Fruit fly (Drosophila melanogaster) whole organism, embryonic: Measurements from ENCODE around the gene CG3702.
A peak's percentile ranks its signal among the peaks of the same experiment; 100 is the strongest.

ENCODE experiments used
- BEAF-32 ChIP-seq: fragments of 200-800 bp; sonication (Bioruptor generic); optimal IDR thresholded peaks from 3 replicates; lab custom pipeline; 2017; ENCODE audit warnings: missing biosample characterization, missing genetic modification characterization, mild to moderate bottlenecking, moderate library complexity, missing genetic modification reagents
- CG10267 ChIP-seq: fragments of 200-800 bp; sonication (Bioruptor generic); optimal IDR thresholded peaks from 2 replicates; lab custom pipeline; 2018; ENCODE audit warnings: missing biosample characterization, mild to moderate bottlenecking, missing genetic modification characterization, moderate library complexity
- CG12659 ChIP-seq: fragments of 200-800 bp; sonication (Bioruptor generic); optimal IDR thresholded peaks from 3 replicates; lab custom pipeline; 2017; ENCODE audit warnings: mild to moderate bottlenecking, missing biosample characterization, missing genetic modification reagents, missing genetic modification characterization
- CG14710 ChIP-seq: fragments of 200-800 bp; sonication (Bioruptor generic); optimal IDR thresholded peaks from 3 replicates; lab custom pipeline; 2019; ENCODE audit warnings: missing biosample characterization, mild to moderate bottlenecking, missing genetic modification characterization, moderate library complexity
- CG15514 ChIP-seq: fragments of 200-800 bp; sonication (Bioruptor generic); optimal IDR thresholded peaks from 3 replicates; lab custom pipeline; 2017; ENCODE audit warnings: missing biosample characterization, missing genetic modification characterization, mild to moderate bottlenecking, moderate library complexity, missing genetic modification reagents
- CG15601 ChIP-seq: fragments of 200-800 bp; sonication (Bioruptor generic); optimal IDR thresholded peaks from 3 replicates; lab custom pipeline; 2019; ENCODE audit warnings: missing biosample characterization, mild to moderate bottlenecking, missing genetic modification characterization, moderate library complexity
- CG16813 ChIP-seq: fragments of 200-800 bp; sonication (Bioruptor generic); IDR thresholded peaks from 3 replicates; pipeline ENCODE4 v1.3.6; 2022; ENCODE audit warnings: missing biosample characterization, missing genetic modification characterization; ENCODE audit not compliant: partially characterized antibody
- CG17328 ChIP-seq: fragments of 200-800 bp; sonication (Bioruptor generic); IDR thresholded peaks from 2 replicates; pipeline ENCODE4 v1.3.6; 2022; ENCODE audit warnings: missing biosample characterization, missing genetic modification characterization
- CG17385 ChIP-seq: fragments of 200-800 bp; sonication (Bioruptor generic); optimal IDR thresholded peaks from 3 replicates; lab custom pipeline; 2018; ENCODE audit warnings: missing biosample characterization, mild to moderate bottlenecking, missing genetic modification characterization
- CG17912 ChIP-seq: fragments of 200-800 bp; sonication (Bioruptor generic); optimal IDR thresholded peaks from 2 replicates; lab custom pipeline; 2018; ENCODE audit warnings: missing biosample characterization, mild to moderate bottlenecking, missing genetic modification characterization
- CG2116 ChIP-seq: fragments of 200-800 bp; sonication (Bioruptor generic); optimal IDR thresholded peaks from 3 replicates; lab custom pipeline; 2018; ENCODE audit warnings: missing biosample characterization, mild to moderate bottlenecking, missing genetic modification characterization
- CG2712 ChIP-seq: fragments of 200-800 bp; optimal IDR thresholded peaks from 3 replicates; lab custom pipeline; 2019; ENCODE audit warnings: missing biosample characterization, mild to moderate bottlenecking, missing genetic modification characterization, moderate library complexity
- CG2889 ChIP-seq: fragments of 200-800 bp; sonication (Bioruptor generic); IDR thresholded peaks from 3 replicates; pipeline ENCODE4 v1.3.6; 2022; ENCODE audit warnings: missing biosample characterization, missing genetic modification characterization
- CG31365 ChIP-seq: fragments of 200-800 bp; sonication (Bioruptor generic); optimal IDR thresholded peaks from 2 replicates; lab custom pipeline; 2018; ENCODE audit warnings: missing biosample characterization, mild to moderate bottlenecking, missing genetic modification characterization
- CG4360 ChIP-seq: fragments of 200-800 bp; sonication (Bioruptor generic); IDR thresholded peaks from 2 replicates; pipeline ENCODE4 v1.3.6; 2022; ENCODE audit warnings: missing biosample characterization, missing genetic modification characterization
- CG4617 ChIP-seq: fragments of 200-800 bp; sonication (Bioruptor generic); optimal IDR thresholded peaks from 3 replicates; lab custom pipeline; 2016; ENCODE audit warnings: missing biosample characterization, missing genetic modification characterization, borderline replicate concordance
- CG4707 ChIP-seq: fragments of 200-800 bp; sonication (Bioruptor generic); optimal IDR thresholded peaks from 2 replicates; lab custom pipeline; 2018; ENCODE audit warnings: missing biosample characterization, mild to moderate bottlenecking, missing genetic modification characterization, moderate library complexity
- CG6689 ChIP-seq: fragments of 200-800 bp; sonication (Bioruptor generic); IDR thresholded peaks from 2 replicates; pipeline ENCODE4 v1.3.6; 2022; ENCODE audit warnings: missing biosample characterization, missing genetic modification characterization
- CG6813 ChIP-seq: fragments of 200-800 bp; sonication (Bioruptor generic); optimal IDR thresholded peaks from 2 replicates; lab custom pipeline; 2017; ENCODE audit warnings: missing biosample characterization, missing genetic modification characterization, mild to moderate bottlenecking, moderate library complexity, missing genetic modification reagents
- Dp ChIP-seq: fragments of 200-800 bp; sonication (Bioruptor generic); optimal IDR thresholded peaks from 2 replicates; lab custom pipeline; 2018; ENCODE audit warnings: missing biosample characterization, mild to moderate bottlenecking, missing genetic modification characterization, moderate library complexity
- E2f2 ChIP-seq: fragments of 200-800 bp; sonication (Bioruptor generic); IDR thresholded peaks from 2 replicates; pipeline ENCODE4 v1.3.6; 2022; ENCODE audit warnings: missing biosample characterization, missing genetic modification characterization
- Elba2 ChIP-seq: fragments of 200-800 bp; sonication (Bioruptor generic); optimal IDR thresholded peaks from 3 replicates; lab custom pipeline; 2016; ENCODE audit warnings: missing biosample characterization, missing genetic modification characterization
- Ets97D ChIP-seq: fragments of 200-800 bp; sonication (Bioruptor generic); optimal IDR thresholded peaks from 3 replicates; lab custom pipeline; 2016; ENCODE audit warnings: missing biosample characterization, missing genetic modification characterization
- H2.0 ChIP-seq: fragments of 200-800 bp; sonication (Bioruptor generic); IDR thresholded peaks from 2 replicates; pipeline ENCODE4 v1.3.6; 2022; ENCODE audit warnings: missing biosample characterization, missing genetic modification characterization
- HLHmδ ChIP-seq: fragments of 200-800 bp; sonication (Bioruptor generic); optimal IDR thresholded peaks from 2 replicates; lab custom pipeline; 2018; ENCODE audit warnings: missing biosample characterization, mild to moderate bottlenecking, missing genetic modification characterization, moderate library complexity
- HmgZ ChIP-seq: fragments of 200-800 bp; sonication (Bioruptor generic); optimal IDR thresholded peaks from 2 replicates; lab custom pipeline; 2018; ENCODE audit warnings: missing biosample characterization, mild to moderate bottlenecking, missing genetic modification characterization
- Lhr ChIP-seq: fragments of 200-800 bp; sonication (Bioruptor generic); optimal IDR thresholded peaks from 3 replicates; lab custom pipeline; 2017; ENCODE audit warnings: mild to moderate bottlenecking, missing biosample characterization, missing genetic modification reagents, missing genetic modification characterization
- MBD-R2 ChIP-seq: fragments of 200-800 bp; sonication (Bioruptor generic); IDR thresholded peaks from 2 replicates; pipeline ENCODE4 v1.3.6; 2022; ENCODE audit warnings: missing biosample characterization, missing genetic modification characterization
- MESR4 ChIP-seq: fragments of 200-800 bp; sonication (Bioruptor generic); optimal IDR thresholded peaks from 2 replicates; lab custom pipeline; 2018; ENCODE audit warnings: missing biosample characterization, mild to moderate bottlenecking, missing genetic modification characterization, moderate library complexity
- Med ChIP-seq: fragments of 200-800 bp; sonication (Bioruptor generic); peaks from one replicate; lab custom pipeline; 2016; ENCODE audit warnings: missing biosample characterization, missing genetic modification characterization, mild to moderate bottlenecking, inconsistent platforms, moderate library complexity
- Opbp ChIP-seq: fragments of 200-800 bp; sonication (Bioruptor generic); IDR thresholded peaks from 3 replicates; pipeline ENCODE4 v1.3.6; 2022; ENCODE audit warnings: missing biosample characterization, missing genetic modification characterization; ENCODE audit not compliant: partially characterized antibody
- Sin3A ChIP-seq: fragments of >200 bp; optimal IDR thresholded peaks from 2 replicates; lab custom pipeline; 2018
- YL-1 ChIP-seq: fragments of 200-800 bp; sonication (Bioruptor generic); optimal IDR thresholded peaks from 3 replicates; lab custom pipeline; 2017; ENCODE audit warnings: missing biosample characterization, mild to moderate bottlenecking, missing genetic modification characterization
- bbx ChIP-seq: fragments of 200-800 bp; sonication (Bioruptor generic); IDR thresholded peaks from 2 replicates; pipeline ENCODE4 v1.3.6; 2022; ENCODE audit warnings: missing biosample characterization, missing genetic modification characterization; ENCODE audit not compliant: partially characterized antibody
- chinmo ChIP-seq: fragments of 200-800 bp; sonication (Bioruptor generic); IDR thresholded peaks from 4 replicates; pipeline ENCODE4 v1.3.6; 2022; ENCODE audit warnings: missing biosample characterization, missing genetic modification characterization; ENCODE audit not compliant: partially characterized antibody
- crp ChIP-seq, 2 experiments: fragments of 200-800 bp; sonication (Bioruptor generic); optimal IDR thresholded peaks; 2 replicates in 1 of 2; 3 replicates in 1 of 2; lab custom pipeline; 2017; ENCODE audit warnings: missing biosample characterization in 2 of 2, missing genetic modification characterization in 2 of 2, mild to moderate bottlenecking in 1 of 2, moderate library complexity in 1 of 2
- eve ChIP-seq, 2 experiments: fragments of >200 bp; optimal IDR thresholded peaks; 2 replicates each; lab custom pipeline; 2017; ENCODE audit warnings: missing biosample characterization in 2 of 2, missing genetic modification characterization in 2 of 2
- ewg ChIP-seq: fragments of 200-800 bp; sonication (Bioruptor generic); optimal IDR thresholded peaks from 3 replicates; lab custom pipeline; 2017; ENCODE audit warnings: mild to moderate bottlenecking, missing biosample characterization, missing genetic modification reagents, missing genetic modification characterization
- gfzf ChIP-seq: fragments of 200-800 bp; sonication (Bioruptor generic); optimal IDR thresholded peaks from 2 replicates; lab custom pipeline; 2016; ENCODE audit warnings: missing biosample characterization, mild to moderate bottlenecking, missing genetic modification characterization, moderate library complexity
- gro ChIP-seq: fragments of 200-800 bp; sonication (Bioruptor generic); optimal IDR thresholded peaks from 2 replicates; lab custom pipeline; 2016; ENCODE audit warnings: missing biosample characterization, missing genetic modification characterization
- mam ChIP-seq: fragments of 200-800 bp; sonication (Bioruptor generic); optimal IDR thresholded peaks from 3 replicates; lab custom pipeline; 2016; ENCODE audit warnings: missing biosample characterization, missing genetic modification characterization
- nmo ChIP-seq: fragments of 200-800 bp; sonication (Bioruptor generic); optimal IDR thresholded peaks from 2 replicates; lab custom pipeline; 2018; ENCODE audit warnings: missing biosample characterization, mild to moderate bottlenecking, missing genetic modification characterization, moderate library complexity
- onecut ChIP-seq: fragments of 200-800 bp; sonication (Bioruptor generic); IDR thresholded peaks from 2 replicates; pipeline ENCODE4 v1.3.6; 2022; ENCODE audit warnings: missing biosample characterization, missing genetic modification characterization
- pzg ChIP-seq: fragments of 200-800 bp; sonication (Bioruptor generic); optimal IDR thresholded peaks from 3 replicates; lab custom pipeline; 2018; ENCODE audit warnings: missing biosample characterization, mild to moderate bottlenecking, missing genetic modification characterization, moderate library complexity
- sens ChIP-seq: fragments of 200-800 bp; sonication (Bioruptor generic); peaks from one replicate; lab custom pipeline; 2016; ENCODE audit warnings: missing biosample characterization, missing genetic modification characterization
- stwl ChIP-seq: fragments of 200-800 bp; sonication (Bioruptor generic); optimal IDR thresholded peaks from 3 replicates; lab custom pipeline; 2018; ENCODE audit warnings: missing biosample characterization, mild to moderate bottlenecking, missing genetic modification characterization, moderate library complexity
- vvl ChIP-seq: fragments of 200-800 bp; sonication (Bioruptor generic); IDR thresholded peaks from 2 replicates; pipeline ENCODE4 v1.3.6; 2022; ENCODE audit warnings: missing biosample characterization, missing genetic modification characterization
- yki ChIP-seq: fragments of >200 bp; optimal IDR thresholded peaks from 3 replicates; lab custom pipeline; 2018
- zfh2 ChIP-seq: fragments of 200-800 bp; sonication (Bioruptor generic); optimal IDR thresholded peaks from 2 replicates; lab custom pipeline; 2016; ENCODE audit warnings: missing biosample characterization, missing genetic modification characterization

CG3702 gene

DNA sequence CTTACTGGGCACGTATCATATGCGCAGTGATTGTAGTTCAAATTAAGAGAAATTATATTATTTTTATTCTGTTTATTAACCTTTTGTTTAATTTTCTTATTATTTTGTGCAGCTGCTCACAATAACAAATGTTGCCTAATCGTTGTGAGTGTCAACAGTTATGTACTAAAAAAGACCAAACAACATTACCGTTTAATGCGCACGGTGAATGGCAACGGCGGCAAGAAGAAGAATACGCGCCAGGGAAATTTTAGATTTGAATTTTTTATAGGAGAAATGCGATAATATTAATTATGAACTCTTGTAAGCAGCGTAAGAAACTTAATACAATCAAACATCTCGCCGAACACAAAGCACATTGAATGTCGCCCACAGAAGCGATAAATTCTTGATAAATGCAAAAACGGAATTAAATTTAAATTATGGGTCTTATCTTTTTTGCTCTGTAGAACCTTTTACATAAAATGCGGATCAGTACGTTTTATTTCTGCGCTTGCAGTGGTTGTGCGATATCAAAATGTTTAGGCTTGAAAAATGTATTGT lies 39.2 kb downstream of the CG3702 start, which contains the start of the genes Tbcc and lectin-24Db:
Gene Tbcc (minus strand): TSS at position 163 of the 543 bp plus-strand sequence.
Gene lectin-24Db (plus strand): TSS at position 493 of the 543 bp plus-strand sequence.
- peak; percentile 67 for TF ChIP-seq pzg (GFP tag; lab: Kevin White, UChicago)
- TF ChIP-seq vvl = peak; percentile 36; the same call in 1 of the 2 replicates
- peak; percentile 19; the same call in 1 of the 2 replicates for TF ChIP-seq bbx
- TF ChIP-seq CG10267 = peak; percentile 22
- TF ChIP-seq chinmo (GFP tag; lab: Robert Waterston, UW) = 0 out of 4 replicates have a peak, but pooled peaks have one; percentile 59
- TF ChIP-seq CG17385 (GFP tag; lab: Kevin White, UChicago) = peak; percentile 99
- peak; percentile 92 for TF ChIP-seq Dp (GFP tag; lab: Kevin White, UChicago)
- TF ChIP-seq Med = peak; percentile 58
- TF ChIP-seq Ets97D = peak; percentile 12
- TF ChIP-seq mam (GFP tag; lab: Kevin White, UChicago) = no peak
- peak; percentile 44 for TF ChIP-seq gro (GFP tag; lab: Kevin White, UChicago)
- TF ChIP-seq CG2712 (tag; lab: Kevin White, UChicago) = peak; percentile 7
- TF ChIP-seq sens (GFP tag; lab: Kevin White, UChicago) = peak; percentile 36
- peak; percentile 17 for TF ChIP-seq YL-1 (GFP tag; lab: Kevin White, UChicago)
- TF ChIP-seq CG4707 (GFP tag; lab: Kevin White, UChicago) = no peak
- TF ChIP-seq gfzf (GFP tag; lab: Kevin White, UChicago) = peak; percentile 75
- peak in 1 of 2 experiments; percentile 55 for TF ChIP-seq crp (GFP tag; optimal IDR thresholded peaks at IDR 0.05; lab: Kevin White, UChicago)
- peak; percentile 37 for TF ChIP-seq yki
- peak; percentile 83 for TF ChIP-seq CG4617 (GFP tag; lab: Kevin White, UChicago)
- TF ChIP-seq CG16813 (GFP tag; lab: Robert Waterston, UW) = no peak
- TF ChIP-seq nmo (GFP tag; lab: Kevin White, UChicago) = peak; percentile 19
- TF ChIP-seq Sin3A (lab: Kevin White, UChicago) = peak; percentile 11
- TF ChIP-seq Elba2 (GFP tag; lab: Kevin White, UChicago) = no peak
- 0 out of 3 replicates have a peak, but pooled peaks have one; percentile 29 for TF ChIP-seq Opbp
- TF ChIP-seq zfh2 (GFP tag; lab: Kevin White, UChicago) = no peak
- peak; percentile 97 for TF ChIP-seq E2f2 (GFP tag; lab: Robert Waterston, UW)
- TF ChIP-seq ewg (GFP tag; lab: Kevin White, UChicago) = peak; percentile 84
- peak; percentile 80 for TF ChIP-seq stwl (tag; lab: Kevin White, UChicago)
- TF ChIP-seq CG15514 (GFP tag; lab: Kevin White, UChicago) = peak; percentile 27
- no peak for TF ChIP-seq H2.0 (GFP tag; lab: Robert Waterston, UW)
- TF ChIP-seq CG17328 (GFP tag; lab: Robert Waterston, UW) = no peak
- peak; percentile 8 for TF ChIP-seq CG14710 (tag; lab: Kevin White, UChicago)
- TF ChIP-seq CG2116 (GFP tag; lab: Kevin White, UChicago) = peak; percentile 17
- no peak for TF ChIP-seq CG15601 (tag; lab: Kevin White, UChicago)
- TF ChIP-seq CG2889 (GFP tag; lab: Robert Waterston, UW) = no peak
- no peak for TF ChIP-seq CG6689 (GFP tag; lab: Robert Waterston, UW)
- TF ChIP-seq CG4360 (GFP tag; lab: Robert Waterston, UW) = peak; percentile 80
- no peak for TF ChIP-seq HLHmδ (GFP tag; lab: Kevin White, UChicago)
- peak; percentile 17 for TF ChIP-seq Lhr (GFP tag; lab: Kevin White, UChicago)
- TF ChIP-seq CG31365 (tag; lab: Kevin White, UChicago) = no peak
- no peak for TF ChIP-seq CG6813 (GFP tag; lab: Kevin White, UChicago)
- peak in 1 of 2 experiments; percentile 73 for TF ChIP-seq eve (GFP tag; optimal IDR thresholded peaks at IDR 0.05; lab: Kevin White, UChicago)
- 0 out of 2 replicates have a peak, but pooled peaks have one; percentile 14 for TF ChIP-seq onecut (GFP tag; lab: Robert Waterston, UW)
- peak; percentile 34 for TF ChIP-seq CG12659
- TF ChIP-seq MESR4 = peak; percentile 69
- peak; percentile 10 for TF ChIP-seq BEAF-32
- peak; percentile 56 for TF ChIP-seq MBD-R2 (GFP tag; lab: Robert Waterston, UW)
- TF ChIP-seq CG17912 = peak; percentile 31
- TF ChIP-seq HmgZ (tag; lab: Kevin White, UChicago) = peak; percentile 27
